Worm (Caenorhabditis elegans): ENCODE measurements around the gene asps-1.
"Not testable (repeated sequence)": the region's sequence is repeated elsewhere in the genome, so short reads cannot be mapped to it uniquely, and the experiment has no call there.

The asps-1 gene

DNA sequence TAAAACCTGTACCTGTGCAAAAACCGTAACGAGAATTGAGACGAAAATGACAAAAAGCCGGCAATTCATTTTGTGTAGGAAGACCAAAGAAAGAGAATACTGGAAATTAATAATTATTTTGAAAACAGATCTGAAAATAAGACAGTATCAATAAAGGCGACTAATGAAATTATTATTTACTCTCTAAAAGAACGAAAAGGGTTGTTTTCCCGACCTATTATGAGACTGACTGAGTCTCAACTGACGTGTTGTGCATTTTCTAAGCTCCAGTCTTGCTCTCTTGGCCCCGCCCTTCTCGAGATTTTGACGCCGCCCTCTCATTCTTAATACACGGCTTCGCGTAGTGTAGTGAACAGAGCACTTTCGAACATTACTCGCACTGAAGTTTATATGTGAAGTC lies 32.9 kb upstream of the asps-1 start, which contains the start of gene K07C5.9:
Gene K07C5.9, minus strand, starts transcription at position 101 of the 400 bp plus-strand sequence.
- no peak for TF ChIP-seq unc-86 (tag; optimal IDR thresholded peaks at IDR 0.05)
- no peak for TF ChIP-seq npax-4 (tag; optimal IDR thresholded peaks at IDR 0.05)
- TF ChIP-seq ceh-48 (tag; optimal IDR thresholded peaks at IDR 0.05) = no peak
- no peak for TF ChIP-seq hlh-15 (tag; optimal IDR thresholded peaks at IDR 0.05)
- TF ChIP-seq fkh-10 (GFP tag; optimal IDR thresholded peaks at IDR 0.05) = no peak
- no peak for TF ChIP-seq ceh-30 (tag; optimal IDR thresholded peaks at IDR 0.05)
- no peak for TF ChIP-seq F13H6.1 (tag; optimal IDR thresholded peaks at IDR 0.05)
- TF ChIP-seq pat-9 (tag; optimal IDR thresholded peaks at IDR 0.05) = no peak
- TF ChIP-seq elt-2 (tag; optimal IDR thresholded peaks at IDR 0.05) = no peak
- TF ChIP-seq madf-2 (tag; optimal IDR thresholded peaks at IDR 0.05) = no peak

DNA sequence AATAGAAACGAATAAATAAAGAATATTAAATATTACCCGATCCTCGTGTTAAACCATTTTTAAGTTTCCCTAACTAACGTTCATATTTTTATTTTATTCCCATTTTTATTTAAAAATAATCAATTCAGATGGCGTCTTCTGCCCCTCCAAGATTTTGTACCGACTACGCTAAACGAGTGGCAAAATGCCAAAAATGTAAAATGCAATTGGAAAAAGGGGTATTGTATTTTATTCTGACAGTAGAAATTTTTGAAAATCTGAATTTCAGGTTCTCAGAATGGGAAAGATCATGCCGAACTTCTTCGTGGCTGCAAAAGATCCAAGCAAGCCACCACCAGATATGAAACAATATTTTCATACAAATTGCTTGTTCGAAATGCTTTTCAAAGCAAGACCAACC lies 25.7 kb upstream of the asps-1 start, which contains the start of gene K07C5.3:
Gene K07C5.3, plus strand, starts transcription at position 129 of the 400 bp plus-strand sequence.
- TF ChIP-seq ceh-24 (tag; optimal IDR thresholded peaks at IDR 0.05) (no peak), C38D4.7 (GFP tag; optimal IDR thresholded peaks at IDR 0.05) (no peak), zip-5 (tag; optimal IDR thresholded peaks at IDR 0.05) (no peak), hlh-8 (tag; optimal IDR thresholded peaks at IDR 0.05) (no peak), dmd-4 (tag; optimal IDR thresholded peaks at IDR 0.05; ENCODE audit: borderline replicate concordance) (no peak), che-1 (tag; optimal IDR thresholded peaks at IDR 0.05) (no peak), pqm-1 (tag; optimal IDR thresholded peaks at IDR 0.05) (no peak), fkh-6 (tag; optimal IDR thresholded peaks at IDR 0.05) (no peak), ceh-31 (tag; optimal IDR thresholded peaks at IDR 0.05) (no peak), pha-4 (tag; optimal IDR thresholded peaks at IDR 0.05) (no peak), C08G9.2 (tag; optimal IDR thresholded peaks at IDR 0.05) (no peak), rnt-1 (tag; optimal IDR thresholded peaks at IDR 0.05) (no peak), madf-2 (tag; optimal IDR thresholded peaks at IDR 0.05) (no peak), ceh-18 (tag; optimal IDR thresholded peaks at IDR 0.05) (no peak), lim-6 (tag; optimal IDR thresholded peaks at IDR 0.05) (no peak), Y22D7AL.16 (tag; optimal IDR thresholded peaks at IDR 0.05) (no peak), ceh-48 (tag; optimal IDR thresholded peaks at IDR 0.05) (no peak), tbx-2 (tag; optimal IDR thresholded peaks at IDR 0.05) (no peak), pros-1 (tag; optimal IDR thresholded peaks at IDR 0.05) (no peak)

DNA sequence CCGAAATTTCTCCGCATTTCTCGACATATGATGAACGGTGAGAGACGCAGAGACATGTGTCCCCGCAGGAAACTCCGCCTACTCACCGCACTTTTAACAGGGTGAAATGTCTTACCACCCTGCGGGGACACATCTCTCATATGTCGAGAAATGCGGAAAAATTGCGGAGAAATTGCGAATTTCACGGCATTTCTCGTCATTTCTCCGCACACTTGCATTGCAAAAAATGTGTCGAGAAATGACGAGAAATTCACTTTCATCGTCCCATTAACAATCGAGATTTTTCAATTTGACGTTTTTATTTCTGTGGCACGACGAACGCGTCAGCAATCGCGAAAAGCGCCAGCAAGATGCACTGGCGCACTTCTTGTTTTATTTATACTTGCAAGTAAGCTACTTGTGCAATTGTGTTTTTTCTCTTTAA lies 24.7 kb upstream of the asps-1 start, which contains the start of gene K07C5.13:
Gene K07C5.13, plus strand, starts transcription at position 151 of the 424 bp plus-strand sequence.
- TF ChIP-seq ceh-34 (tag; optimal IDR thresholded peaks at IDR 0.05) (peak; percentile 29), ceh-18 (tag; optimal IDR thresholded peaks at IDR 0.05) (peak; percentile 70), ceh-31 (tag; optimal IDR thresholded peaks at IDR 0.05) (peak; percentile 56), ref-2 (tag; optimal IDR thresholded peaks at IDR 0.05) (peak; percentile 49), tbx-2 (tag; optimal IDR thresholded peaks at IDR 0.05) (peak; percentile 25), unc-3 (GFP tag; conservative IDR thresholded peaks at IDR 0.05) (0 out of 2 replicates have a peak, but pooled peaks have one; percentile 42), unc-86 (tag; optimal IDR thresholded peaks at IDR 0.05) (peak; percentile 5), unc-42 (tag; optimal IDR thresholded peaks at IDR 0.05) (peak; percentile 17), sdc-2 (tag; optimal IDR thresholded peaks at IDR 0.05) (peak; percentile 22)
- not testable (repeated sequence) for TF ChIP-seq unc-3 (tag; optimal IDR thresholded peaks at IDR 0.05)

DNA sequence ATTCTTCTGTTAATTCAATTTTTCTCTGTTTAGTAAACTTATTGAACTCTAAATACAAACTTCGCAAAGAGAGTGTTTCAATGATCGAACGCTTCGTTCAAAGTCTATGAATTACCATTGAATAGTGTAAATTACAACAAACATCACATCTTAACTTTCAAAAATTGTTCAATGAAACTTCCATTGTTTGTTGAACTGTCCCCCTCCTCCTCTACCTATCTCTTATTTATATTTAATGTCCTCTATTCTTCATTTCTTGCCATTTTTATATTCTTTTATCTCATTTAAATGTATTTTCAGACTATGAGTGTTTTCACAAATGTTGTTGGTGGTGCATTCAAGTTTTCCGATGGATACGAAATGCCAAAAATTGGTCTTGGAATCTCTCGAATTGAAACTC lies 22.0 kb upstream of the asps-1 start, which contains the start of gene K07C5.2:
Gene K07C5.2, plus strand, starts transcription at position 301 of the 400 bp plus-strand sequence.
- TF ChIP-seq hlh-13 (GFP tag; optimal IDR thresholded peaks at IDR 0.05) (no peak), ceh-6 (GFP tag; optimal IDR thresholded peaks at IDR 0.05) (no peak), fax-1 (tag; optimal IDR thresholded peaks at IDR 0.05) (no peak), pha-4 (tag; optimal IDR thresholded peaks at IDR 0.05) (no peak), pqm-1 (tag; optimal IDR thresholded peaks at IDR 0.05) (no peak), pag-3 (tag; optimal IDR thresholded peaks at IDR 0.05; ENCODE audit: borderline replicate concordance) (no peak), ref-2 (tag; optimal IDR thresholded peaks at IDR 0.05) (no peak), dve-1 (tag; optimal IDR thresholded peaks at IDR 0.05) (no peak), npax-4 (tag; optimal IDR thresholded peaks at IDR 0.05) (no peak), ets-4 (tag; optimal IDR thresholded peaks at IDR 0.05) (no peak), zip-5 (tag; optimal IDR thresholded peaks at IDR 0.05) (no peak), tbx-2 (tag; optimal IDR thresholded peaks at IDR 0.05) (no peak), elt-4 (tag; optimal IDR thresholded peaks at IDR 0.05) (no peak), unc-55 (GFP tag; optimal IDR thresholded peaks at IDR 0.05) (no peak)
